Fruit fly (Drosophila melanogaster) whole organism, embryonic: ENCODE data around the gene CG3198.

Experiments used
- Atf-2 ChIP-seq: fragments of 200-800 bp; sonication (Bioruptor generic); optimal IDR thresholded peaks from 2 replicates; lab custom pipeline; 2016; ENCODE audit warnings: missing biosample characterization, missing genetic modification characterization
- CG11093 ChIP-seq: fragments of 200-800 bp; sonication (Bioruptor generic); IDR thresholded peaks from 3 replicates; pipeline ENCODE4 v1.3.6; 2022; ENCODE audit warnings: missing biosample characterization, missing genetic modification characterization
- CG12659 ChIP-seq: fragments of 200-800 bp; sonication (Bioruptor generic); optimal IDR thresholded peaks from 3 replicates; lab custom pipeline; 2017; ENCODE audit warnings: mild to moderate bottlenecking, missing biosample characterization, missing genetic modification reagents, missing genetic modification characterization
- CG13424 ChIP-seq: fragments of 200-800 bp; sonication (Bioruptor generic); optimal IDR thresholded peaks from 2 replicates; lab custom pipeline; 2019; ENCODE audit warnings: missing biosample characterization, mild to moderate bottlenecking, missing genetic modification characterization, moderate library complexity
- CG14050 ChIP-seq: fragments of 200-800 bp; sonication (Bioruptor generic); IDR thresholded peaks from 3 replicates; pipeline ENCODE4 v1.3.6; 2022; ENCODE audit warnings: missing biosample characterization, missing genetic modification characterization
- CG17328 ChIP-seq: fragments of 200-800 bp; sonication (Bioruptor generic); IDR thresholded peaks from 2 replicates; pipeline ENCODE4 v1.3.6; 2022; ENCODE audit warnings: missing biosample characterization, missing genetic modification characterization
- CG17361 ChIP-seq: fragments of 200-800 bp; sonication (Bioruptor generic); IDR thresholded peaks from 3 replicates; pipeline ENCODE4 v1.3.6; 2022; ENCODE audit warnings: missing biosample characterization, missing genetic modification characterization
- CG1832 ChIP-seq: fragments of 200-800 bp; sonication (Bioruptor generic); optimal IDR thresholded peaks from 2 replicates; lab custom pipeline; 2017; ENCODE audit warnings: missing biosample characterization, mild to moderate bottlenecking, missing genetic modification characterization, inconsistent platforms
- CG2129 ChIP-seq: fragments of 200-800 bp; sonication (Bioruptor generic); IDR thresholded peaks from 2 replicates; pipeline ENCODE4 v1.3.6; 2022; ENCODE audit warnings: missing biosample characterization, missing genetic modification characterization; ENCODE audit not compliant: partially characterized antibody
- CG2678 ChIP-seq: fragments of 200-800 bp; sonication (Bioruptor generic); optimal IDR thresholded peaks from 3 replicates; lab custom pipeline; 2019; ENCODE audit warnings: missing biosample characterization, mild to moderate bottlenecking, missing genetic modification characterization, moderate library complexity
- CG30020 ChIP-seq: fragments of 200-800 bp; optimal IDR thresholded peaks from 2 replicates; lab custom pipeline; 2019; ENCODE audit warnings: missing biosample characterization, mild to moderate bottlenecking, missing genetic modification characterization, moderate library complexity
- CG32532 ChIP-seq: fragments of 200-800 bp; sonication (Bioruptor generic); IDR thresholded peaks from 2 replicates; pipeline ENCODE4 v1.3.6; 2022; ENCODE audit warnings: missing biosample characterization, missing genetic modification characterization
- CG32767 ChIP-seq: fragments of 200-800 bp; sonication (Bioruptor generic); IDR thresholded peaks from 2 replicates; pipeline ENCODE4 v1.3.6; 2022; ENCODE audit warnings: missing biosample characterization, missing genetic modification characterization
- CG34376 ChIP-seq: fragments of 200-800 bp; sonication (Bioruptor generic); optimal IDR thresholded peaks from 2 replicates; lab custom pipeline; 2018; ENCODE audit warnings: missing biosample characterization, mild to moderate bottlenecking, missing genetic modification characterization
- CG4404 ChIP-seq: fragments of 200-800 bp; sonication (Bioruptor generic); IDR thresholded peaks from 2 replicates; pipeline ENCODE4 v1.3.6; 2022; ENCODE audit warnings: missing biosample characterization, missing genetic modification characterization
- CG4617 ChIP-seq: fragments of 200-800 bp; sonication (Bioruptor generic); optimal IDR thresholded peaks from 3 replicates; lab custom pipeline; 2016; ENCODE audit warnings: missing biosample characterization, missing genetic modification characterization, borderline replicate concordance
- CG4730 ChIP-seq: fragments of 200-800 bp; sonication (Bioruptor generic); IDR thresholded peaks from 2 replicates; pipeline ENCODE4 v1.3.6; 2022; ENCODE audit warnings: missing biosample characterization, missing genetic modification characterization
- CG4820 ChIP-seq: fragments of 200-800 bp; sonication (Bioruptor generic); optimal IDR thresholded peaks from 3 replicates; lab custom pipeline; 2016; ENCODE audit warnings: missing biosample characterization, missing genetic modification characterization
- CG6254 ChIP-seq: fragments of 200-800 bp; sonication (Bioruptor generic); optimal IDR thresholded peaks from 3 replicates; lab custom pipeline; 2017; ENCODE audit warnings: mild to moderate bottlenecking, missing biosample characterization, missing genetic modification reagents, missing genetic modification characterization
- CG6689 ChIP-seq: fragments of 200-800 bp; sonication (Bioruptor generic); IDR thresholded peaks from 2 replicates; pipeline ENCODE4 v1.3.6; 2022; ENCODE audit warnings: missing biosample characterization, missing genetic modification characterization
- CG9437 ChIP-seq: fragments of 200-800 bp; sonication (Bioruptor generic); optimal IDR thresholded peaks from 2 replicates; lab custom pipeline; 2018; ENCODE audit warnings: missing biosample characterization, mild to moderate bottlenecking, missing genetic modification characterization
- CHES-1-like ChIP-seq: fragments of 200-800 bp; sonication (Bioruptor generic); optimal IDR thresholded peaks from 2 replicates; lab custom pipeline; 2016; ENCODE audit warnings: missing biosample characterization, missing genetic modification characterization
- CoRest ChIP-seq: fragments of 200-800 bp; sonication (Bioruptor generic); optimal IDR thresholded peaks from 3 replicates; lab custom pipeline; 2018; ENCODE audit warnings: missing biosample characterization, mild to moderate bottlenecking, missing genetic modification characterization, moderate library complexity
- Dek ChIP-seq: fragments of 200-800 bp; sonication (Bioruptor generic); optimal IDR thresholded peaks from 3 replicates; lab custom pipeline; 2019; ENCODE audit warnings: missing biosample characterization, mild to moderate bottlenecking, missing genetic modification characterization, moderate library complexity
- Hr51 ChIP-seq, 2 experiments: fragments of 200-800 bp; sonication (Bioruptor generic); optimal IDR thresholded peaks; 2 replicates in 1 of 2; 3 replicates in 1 of 2; lab custom pipeline; 2016 to 2018; ENCODE audit warnings: missing biosample characterization in 2 of 2, missing genetic modification characterization in 2 of 2, mild to moderate bottlenecking in 1 of 2, moderate library complexity in 1 of 2
- MESR4 ChIP-seq: fragments of 200-800 bp; sonication (Bioruptor generic); optimal IDR thresholded peaks from 2 replicates; lab custom pipeline; 2018; ENCODE audit warnings: missing biosample characterization, mild to moderate bottlenecking, missing genetic modification characterization, moderate library complexity
- Mrtf ChIP-seq: fragments of 200-800 bp; sonication (Bioruptor generic); IDR thresholded peaks from 3 replicates; pipeline ENCODE4 v1.3.6; 2022; ENCODE audit warnings: missing biosample characterization, missing genetic modification characterization
- NFAT ChIP-seq: fragments of 200-800 bp; sonication (Bioruptor generic); IDR thresholded peaks from 2 replicates; pipeline ENCODE4 v1.3.6; 2022; ENCODE audit warnings: missing biosample characterization, missing genetic modification characterization
- Nf-YC ChIP-seq: fragments of 200-800 bp; optimal IDR thresholded peaks from 3 replicates; lab custom pipeline; 2019; ENCODE audit warnings: missing biosample characterization, mild to moderate bottlenecking, missing genetic modification characterization, moderate library complexity
- Rfx ChIP-seq: fragments of 200-800 bp; sonication (Bioruptor generic); IDR thresholded peaks from 2 replicates; pipeline ENCODE4 v1.3.6; 2022; ENCODE audit warnings: missing biosample characterization, missing genetic modification characterization
- bcd ChIP-seq: fragments of 200-800 bp; sonication (Bioruptor generic); optimal IDR thresholded peaks from 2 replicates; lab custom pipeline; 2017; ENCODE audit warnings: missing biosample characterization, mild to moderate bottlenecking, missing genetic modification characterization
- bsh ChIP-seq, 2 experiments: fragments of 200-800 bp; sonication (Bioruptor generic); optimal IDR thresholded peaks; 2 replicates each; lab custom pipeline; 2017 to 2018; ENCODE audit warnings: mild to moderate bottlenecking in 2 of 2, missing biosample characterization in 2 of 2, missing genetic modification characterization in 2 of 2, moderate library complexity in 1 of 2
- chn ChIP-seq: fragments of 200-800 bp; sonication (Bioruptor generic); optimal IDR thresholded peaks from 2 replicates; lab custom pipeline; 2016; ENCODE audit warnings: missing biosample characterization, missing genetic modification characterization
- crol ChIP-seq: fragments of 200-800 bp; sonication (Bioruptor generic); IDR thresholded peaks from 2 replicates; pipeline ENCODE4 v1.3.6; 2022; ENCODE audit warnings: missing biosample characterization, missing genetic modification characterization
- dmrt99B ChIP-seq: fragments of 200-800 bp; sonication (Bioruptor generic); optimal IDR thresholded peaks from 2 replicates; lab custom pipeline; 2018; ENCODE audit warnings: missing biosample characterization, mild to moderate bottlenecking, missing genetic modification characterization, moderate library complexity
- dysf ChIP-seq: fragments of 200-800 bp; sonication (Bioruptor generic); IDR thresholded peaks from 3 replicates; pipeline ENCODE4 v1.3.6; 2022; ENCODE audit warnings: missing biosample characterization, missing genetic modification characterization
- esg ChIP-seq: fragments of 200-800 bp; sonication (Bioruptor generic); conservative IDR thresholded peaks from 2 replicates; pipeline ENCODE4 v1.3.6; 2022; ENCODE audit warnings: missing biosample characterization, missing genetic modification characterization
- fd3F ChIP-seq: fragments of 200-800 bp; sonication (Bioruptor generic); optimal IDR thresholded peaks from 2 replicates; lab custom pipeline; 2018; ENCODE audit warnings: missing biosample characterization, mild to moderate bottlenecking, missing genetic modification characterization, moderate library complexity
- gce ChIP-seq: fragments of 200-800 bp; sonication (Bioruptor generic); IDR thresholded peaks from 3 replicates; pipeline ENCODE4 v1.3.6; 2022; ENCODE audit warnings: missing biosample characterization, missing genetic modification characterization
- grau ChIP-seq: fragments of 200-800 bp; optimal IDR thresholded peaks from 3 replicates; lab custom pipeline; 2019; ENCODE audit warnings: missing biosample characterization, mild to moderate bottlenecking, missing genetic modification characterization, moderate library complexity
- lilli ChIP-seq: fragments of 200-800 bp; sonication (Bioruptor generic); optimal IDR thresholded peaks from 3 replicates; lab custom pipeline; 2016; ENCODE audit warnings: missing biosample characterization, missing genetic modification characterization
- nmo ChIP-seq: fragments of 200-800 bp; sonication (Bioruptor generic); optimal IDR thresholded peaks from 2 replicates; lab custom pipeline; 2018; ENCODE audit warnings: missing biosample characterization, mild to moderate bottlenecking, missing genetic modification characterization, moderate library complexity
- pum ChIP-seq: fragments of 200-800 bp; sonication (Bioruptor generic); optimal IDR thresholded peaks from 2 replicates; lab custom pipeline; 2016; ENCODE audit warnings: missing biosample characterization, missing genetic modification characterization
- shn ChIP-seq: fragments of 200-800 bp; sonication (Bioruptor generic); optimal IDR thresholded peaks from 3 replicates; lab custom pipeline; 2016; ENCODE audit warnings: missing biosample characterization, missing genetic modification characterization
- sna ChIP-seq: fragments of 200-800 bp; sonication (Bioruptor generic); IDR thresholded peaks from 2 replicates; pipeline ENCODE4 v1.3.6; 2022; ENCODE audit warnings: missing biosample characterization, missing genetic modification characterization; ENCODE audit not compliant: partially characterized antibody
- tin ChIP-seq: fragments of 200-800 bp; sonication (Bioruptor generic); optimal IDR thresholded peaks from 3 replicates; lab custom pipeline; 2016; ENCODE audit warnings: missing biosample characterization, missing genetic modification characterization
- tna ChIP-seq: fragments of 200-800 bp; sonication (Bioruptor generic); IDR thresholded peaks from 2 replicates; pipeline ENCODE4 v1.3.6; 2022; ENCODE audit warnings: missing biosample characterization, missing genetic modification characterization; ENCODE audit not compliant: partially characterized antibody
- wdn ChIP-seq: fragments of 200-800 bp; sonication (Bioruptor generic); IDR thresholded peaks from 2 replicates; pipeline ENCODE4 v1.3.6; 2022; ENCODE audit warnings: missing biosample characterization, missing genetic modification characterization

CG3198 gene

DNA sequence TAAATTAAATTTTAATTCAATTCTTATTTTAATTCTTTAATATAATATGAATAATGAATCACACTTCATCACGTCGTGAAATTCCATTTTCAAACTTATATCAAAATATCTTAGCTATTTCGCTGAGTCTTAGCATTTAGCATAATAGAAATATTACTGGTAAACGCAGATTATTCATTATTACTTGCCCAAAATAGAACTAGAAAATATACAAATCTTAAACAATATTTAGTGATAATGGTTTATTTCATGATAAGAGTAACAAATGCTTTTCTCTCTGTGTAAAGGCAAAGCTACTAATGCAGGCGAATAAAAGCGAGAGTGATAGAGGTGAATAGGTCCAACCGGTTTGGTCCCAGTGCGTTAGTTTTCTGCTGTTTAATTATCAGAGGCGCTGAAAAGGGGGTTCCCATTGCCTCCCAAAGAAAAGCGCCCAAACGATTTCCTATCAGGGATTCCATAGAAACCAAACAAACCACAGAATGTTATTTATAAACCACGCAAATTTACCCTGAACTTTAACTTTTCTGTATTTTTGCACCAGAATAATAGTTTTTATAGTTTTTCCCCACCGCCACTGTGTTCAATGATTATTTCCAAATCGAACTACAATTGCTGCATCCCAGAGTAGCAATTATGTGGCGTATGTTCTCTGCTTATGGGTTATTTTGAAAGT lies 10.8 kb downstream of the CG3198 start (continued):
- TF ChIP-seq dmrt99B (tag; lab: Kevin White, UChicago): peak; percentile 58
- peak; percentile 58; the same call in 1 of the 3 replicates for TF ChIP-seq CG17361
- no peak for TF ChIP-seq CG34376 (GFP tag; lab: Kevin White, UChicago)
- peak; percentile 15 for TF ChIP-seq Atf-2
- peak; percentile 76; the same call in 1 of the 2 replicates for TF ChIP-seq Rfx (GFP tag; lab: Robert Waterston, UW)
- peak; percentile 4 for TF ChIP-seq CG9437
- peak; percentile 63 for TF ChIP-seq CG2678 (tag; lab: Kevin White, UChicago)
- peak; percentile 35 for TF ChIP-seq fd3F (GFP tag; lab: Kevin White, UChicago)
- peak; percentile 24 for TF ChIP-seq shn (GFP tag; lab: Kevin White, UChicago)
- peak; percentile 19 for TF ChIP-seq Dek (tag; lab: Kevin White, UChicago)
- TF ChIP-seq chn (GFP tag; lab: Kevin White, UChicago): peak; percentile 12
- TF ChIP-seq crol (GFP tag; lab: Robert Waterston, UW): no peak
- no peak for TF ChIP-seq CG32767
- TF ChIP-seq CG30020 (tag; lab: Kevin White, UChicago): no peak
- TF ChIP-seq CG6254: peak; percentile 10
- peak; percentile 19 for TF ChIP-seq nmo (GFP tag; lab: Kevin White, UChicago)
- 0 out of 2 replicates have a peak, but pooled peaks have one; percentile 47 for TF ChIP-seq NFAT
- TF ChIP-seq CG4404 (GFP tag; lab: Robert Waterston, UW): 0 out of 2 replicates have a peak, but pooled peaks have one; percentile 19
- TF ChIP-seq CG11093 (GFP tag; lab: Robert Waterston, UW): no peak
- no peak for TF ChIP-seq CG4617
- TF ChIP-seq CG17328 (GFP tag; lab: Robert Waterston, UW): peak; percentile 35; the same call in 1 of the 2 replicates
- peak; percentile 30 for TF ChIP-seq lilli (GFP tag; lab: Kevin White, UChicago)
- TF ChIP-seq sna (GFP tag; lab: Robert Waterston, UW): no peak
- peak; percentile 52 for TF ChIP-seq CG12659 (GFP tag; lab: Kevin White, UChicago)
- peak; percentile 25 for TF ChIP-seq CoRest (tag; lab: Kevin White, UChicago)
- TF ChIP-seq CG6689 (GFP tag; lab: Robert Waterston, UW): peak; percentile 53; the same call in 1 of the 2 replicates
- TF ChIP-seq CG4730 (GFP tag; lab: Robert Waterston, UW): no peak
- TF ChIP-seq CG4820 (GFP tag; lab: Kevin White, UChicago): peak; percentile 13
- no peak for TF ChIP-seq tna (GFP tag; lab: Robert Waterston, UW)
- peak; percentile 72 for TF ChIP-seq CG32532 (GFP tag; lab: Robert Waterston, UW)
- TF ChIP-seq grau: peak; percentile 46
- TF ChIP-seq MESR4 (GFP tag; lab: Kevin White, UChicago): no peak
- TF ChIP-seq CG13424 (tag; lab: Kevin White, UChicago): peak; percentile 41
- peak; percentile 11 for TF ChIP-seq tin (GFP tag; lab: Kevin White, UChicago)
- peak; percentile 32; the same call in 1 of the 3 replicates for TF ChIP-seq CG14050
- peak; percentile 70 for TF ChIP-seq dysf (GFP tag; lab: Robert Waterston, UW)
- TF ChIP-seq bcd (GFP tag; lab: Kevin White, UChicago): peak; percentile 21
- peak; percentile 28 for TF ChIP-seq esg (GFP tag; lab: Robert Waterston, UW)
- TF ChIP-seq gce: peak; percentile 58; the same call in 2 of the 3 replicates
- TF ChIP-seq CHES-1-like (GFP tag; lab: Kevin White, UChicago): peak; percentile 42
- 0 out of 3 replicates have a peak, but pooled peaks have one; percentile 32 for TF ChIP-seq Mrtf (GFP tag; lab: Robert Waterston, UW)
- no peak for TF ChIP-seq CG2129
- TF ChIP-seq bsh (GFP tag; optimal IDR thresholded peaks at IDR 0.05; lab: Kevin White, UChicago): peak in 1 of 2 experiments; percentile 8
- TF ChIP-seq wdn (GFP tag; lab: Robert Waterston, UW): peak; percentile 36; the same call in 1 of the 2 replicates
- peak; percentile 1 for TF ChIP-seq pum (GFP tag; lab: Kevin White, UChicago)
- TF ChIP-seq Hr51 (GFP tag; optimal IDR thresholded peaks at IDR 0.05; lab: Kevin White, UChicago): peak in 1 of 2 experiments; percentile 44
- TF ChIP-seq CG1832 (GFP tag; lab: Kevin White, UChicago): no peak
- peak; percentile 20 for TF ChIP-seq Nf-YC (tag; lab: Kevin White, UChicago)
